Fruit fly (Drosophila melanogaster) whole organism: ENCODE measurements around the gene Dsor1.

Experiments
- CG8478 ChIP-seq: fragments of >200 bp; optimal IDR thresholded peaks from 2 replicates; lab custom pipeline; 2018; ENCODE audit warnings: inconsistent platforms
- Dll ChIP-seq: fragments of >200 bp; optimal IDR thresholded peaks from 2 replicates; lab custom pipeline; 2017
- EcR ChIP-seq, 2 experiments: fragments of >200 bp; optimal IDR thresholded peaks; 2 replicates each; lab custom pipeline; 2017; ENCODE audit warnings: missing biosample characterization in 2 of 2, missing genetic modification characterization in 2 of 2, missing genetic modification reagents in 2 of 2
- pan ChIP-seq: fragments of >200 bp; optimal IDR thresholded peaks from 2 replicates; lab custom pipeline; 2017
- psq ChIP-seq: fragments of >200 bp; optimal IDR thresholded peaks from 2 replicates; lab custom pipeline; 2017
- usp ChIP-seq: fragments of >200 bp; optimal IDR thresholded peaks from 2 replicates; lab custom pipeline; 2017; ENCODE audit warnings: missing biosample characterization, missing genetic modification characterization, mixed read lengths

The Dsor1 gene

dm6 chrX:9225137-9225536 lies 22.0 kb upstream of the Dsor1 start, which contains the start of gene CG15370:
CG15370 (plus strand) TSS chrX:9225437.
- TF ChIP-seq usp (GFP tag; lab: Kevin White, UChicago): no peak
- TF ChIP-seq CG8478 (lab: Kevin White, UChicago): no peak
- TF ChIP-seq Dll (lab: Kevin White, UChicago): no peak
- no peak for TF ChIP-seq psq (lab: Kevin White, UChicago)
- TF ChIP-seq EcR (GFP tag; optimal IDR thresholded peaks at IDR 0.05; lab: Kevin White, UChicago): no peak
- TF ChIP-seq pan: no peak

DNA sequence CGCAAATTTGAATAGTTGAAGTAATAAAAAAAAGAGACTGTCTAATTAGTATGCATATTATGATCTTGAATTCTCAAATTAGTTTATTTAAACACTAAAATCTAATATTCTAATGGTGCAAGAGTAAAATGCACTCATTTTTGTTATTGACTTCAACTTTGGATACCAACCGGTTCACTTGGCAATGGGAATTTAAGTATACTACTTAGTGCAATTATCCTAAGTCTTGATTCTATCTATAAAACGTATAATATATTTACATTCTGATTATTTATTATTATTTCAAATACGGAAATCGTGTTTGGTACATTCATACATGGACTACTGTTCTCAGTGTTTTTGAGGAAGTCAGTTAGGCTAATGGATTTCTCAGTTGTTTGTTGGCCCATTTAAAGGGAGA lies 20.3 kb upstream of the Dsor1 start, which contains the start of gene Gr8a:
Gene Gr8a, plus strand, starts transcription at position 301 of the 400 bp plus-strand sequence.
- TF ChIP-seq usp (GFP tag; lab: Kevin White, UChicago) (no peak), Dll (lab: Kevin White, UChicago) (no peak), CG8478 (lab: Kevin White, UChicago) (no peak), psq (lab: Kevin White, UChicago) (no peak), EcR (GFP tag; optimal IDR thresholded peaks at IDR 0.05; lab: Kevin White, UChicago) (no peak), pan (no peak)

DNA sequence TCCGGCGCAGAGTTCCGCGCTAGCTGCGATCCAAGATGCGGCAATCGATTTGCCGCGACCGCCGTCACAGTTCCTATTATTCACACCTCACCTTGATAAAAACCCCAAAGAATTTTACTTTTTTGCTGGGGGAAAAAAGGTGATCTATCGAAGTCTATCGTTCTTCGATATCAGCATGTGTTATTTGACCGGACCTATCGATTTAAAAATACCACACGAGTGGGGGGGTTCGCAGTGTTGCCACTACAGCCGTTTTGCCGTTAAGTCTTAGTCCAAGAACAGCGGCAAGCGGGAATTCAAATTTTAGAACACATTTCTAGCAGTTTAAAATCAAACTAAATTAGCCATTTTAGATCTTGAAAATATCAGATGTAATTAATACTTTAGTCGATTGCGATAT lies 14.9 kb upstream of the Dsor1 start, which contains the start of gene CG12121:
Gene CG12121, minus strand, starts transcription at position 180 of the 400 bp plus-strand sequence.
- TF ChIP-seq EcR (GFP tag; optimal IDR thresholded peaks at IDR 0.05; lab: Kevin White, UChicago) (no peak), pan (no peak), usp (GFP tag; lab: Kevin White, UChicago) (no peak), CG8478 (lab: Kevin White, UChicago) (no peak), psq (lab: Kevin White, UChicago) (no peak), Dll (lab: Kevin White, UChicago) (no peak)

DNA sequence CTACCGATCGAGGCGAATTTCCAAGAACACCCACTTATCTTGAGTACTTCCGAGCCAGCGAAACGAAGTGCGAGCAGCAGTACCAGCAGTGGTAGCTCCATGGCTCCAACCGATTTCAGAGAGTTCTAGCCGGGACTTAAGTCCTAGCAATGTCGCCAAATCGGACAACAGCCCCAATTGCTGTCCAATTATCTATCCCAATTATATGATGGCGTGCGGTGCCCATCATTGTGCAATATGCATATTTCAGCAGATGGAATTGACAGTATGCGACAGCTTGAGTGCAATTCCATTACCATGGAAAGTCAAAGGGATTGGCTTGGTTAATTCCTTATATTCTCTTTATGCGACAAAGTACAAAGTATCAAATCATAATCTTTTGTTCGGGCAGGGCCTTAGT lies 10.7 kb upstream of the Dsor1 start, which contains the start of gene Ir8a:
Gene Ir8a, minus strand, starts transcription at position 101 of the 400 bp plus-strand sequence.
- no peak for TF ChIP-seq EcR (GFP tag; optimal IDR thresholded peaks at IDR 0.05; lab: Kevin White, UChicago)
- TF ChIP-seq usp (GFP tag; lab: Kevin White, UChicago): no peak
- TF ChIP-seq Dll (lab: Kevin White, UChicago): no peak
- TF ChIP-seq psq (lab: Kevin White, UChicago): no peak
- TF ChIP-seq CG8478 (lab: Kevin White, UChicago): no peak
- no peak for TF ChIP-seq pan

DNA sequence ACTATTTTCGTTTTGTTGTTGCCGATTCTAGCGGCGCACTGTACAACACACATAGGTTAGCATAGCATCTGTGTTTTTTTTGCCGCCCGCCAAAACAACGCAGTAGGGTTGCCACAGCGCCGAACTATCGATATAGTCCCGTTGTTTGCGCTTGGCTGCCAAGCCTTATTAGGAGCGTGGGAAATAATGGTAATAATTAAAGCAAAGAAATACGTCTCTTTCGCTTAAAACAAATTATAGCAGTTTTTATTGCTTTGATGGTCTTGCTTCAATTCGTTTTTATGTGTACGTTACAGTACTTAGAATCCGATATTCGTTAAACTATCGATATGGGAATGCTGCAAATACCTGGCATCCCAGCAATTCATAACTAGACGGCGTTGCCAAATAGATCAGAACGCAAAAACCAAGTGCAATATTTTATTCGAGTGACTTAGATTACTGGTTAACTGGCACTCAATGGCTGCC lies 3.7 kb upstream of the Dsor1 start, which contains the start of the genes mxc and Larp7:
Gene mxc, minus strand, starts transcription at position 51 of the 468 bp plus-strand sequence.
Gene Larp7, plus strand, starts transcription at position 401 of the 468 bp plus-strand sequence.
- TF ChIP-seq EcR (GFP tag; optimal IDR thresholded peaks at IDR 0.05; lab: Kevin White, UChicago): no peak
- TF ChIP-seq psq (lab: Kevin White, UChicago): no peak
- TF ChIP-seq pan: no peak
- TF ChIP-seq usp (GFP tag; lab: Kevin White, UChicago): no peak
- no peak for TF ChIP-seq CG8478 (lab: Kevin White, UChicago)
- TF ChIP-seq Dll (lab: Kevin White, UChicago): no peak

dm6 chrX:9248040-9248439 lies 898 bp downstream of the Dsor1 start:
- no peak for TF ChIP-seq Dll (lab: Kevin White, UChicago)
- no peak for TF ChIP-seq psq (lab: Kevin White, UChicago)
- TF ChIP-seq usp (GFP tag; lab: Kevin White, UChicago): no peak
- TF ChIP-seq EcR (GFP tag; optimal IDR thresholded peaks at IDR 0.05; lab: Kevin White, UChicago): no peak
- TF ChIP-seq pan: no peak
- no peak for TF ChIP-seq CG8478 (lab: Kevin White, UChicago)

DNA sequence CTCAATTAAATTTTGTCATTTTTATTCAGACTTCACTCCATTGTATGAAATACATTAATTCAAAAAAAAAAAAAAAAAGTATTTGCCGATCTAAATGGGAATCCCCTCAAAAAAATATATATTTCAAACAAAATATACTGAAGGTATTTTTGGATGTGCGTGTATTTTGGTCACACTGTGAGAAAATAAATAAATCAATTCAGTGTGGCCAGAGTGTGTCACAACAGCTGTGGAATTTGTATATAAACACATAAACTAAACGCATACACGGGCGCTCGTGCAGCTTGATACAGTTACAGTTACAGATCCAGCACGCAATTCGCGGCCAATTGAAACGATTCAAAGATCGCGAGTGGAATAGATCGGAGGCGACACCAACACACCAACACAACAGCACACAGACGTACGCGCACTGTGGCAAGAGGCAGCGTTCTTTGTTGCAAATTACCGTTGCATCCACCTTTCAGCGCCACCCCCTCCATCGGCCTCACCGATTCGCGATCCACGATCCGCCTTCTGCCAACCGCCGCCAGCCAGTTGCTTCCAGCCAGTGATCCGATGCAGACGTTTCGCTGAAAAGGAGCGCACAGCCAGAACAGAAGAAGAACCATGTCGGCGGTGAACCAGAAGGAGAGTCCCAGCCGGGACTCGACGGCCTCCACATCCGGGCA lies 3.2 kb downstream of the Dsor1 start, which contains the start of gene CG17754:
Gene CG17754, plus strand, starts transcription at position 260 of the 671 bp plus-strand sequence.
- TF ChIP-seq Dll (lab: Kevin White, UChicago) (peak; percentile 30), psq (lab: Kevin White, UChicago) (no peak), EcR (GFP tag; optimal IDR thresholded peaks at IDR 0.05; lab: Kevin White, UChicago) (no peak)

- TF ChIP-seq EcR (GFP tag; optimal IDR thresholded peaks at IDR 0.05; lab: Kevin White, UChicago): no peak
These were observed 4.2 kb downstream of the Dsor1 start for dm6 chrX:9251212-9251877.

dm6 chrX:9252051-9252708 lies 5.0 kb downstream of the Dsor1 start:
- TF ChIP-seq psq (lab: Kevin White, UChicago) (no peak), Dll (lab: Kevin White, UChicago) (no peak), pan (no peak), CG8478 (lab: Kevin White, UChicago) (no peak), EcR (GFP tag; optimal IDR thresholded peaks at IDR 0.05; lab: Kevin White, UChicago) (no peak), usp (GFP tag; lab: Kevin White, UChicago) (no peak)

DNA sequence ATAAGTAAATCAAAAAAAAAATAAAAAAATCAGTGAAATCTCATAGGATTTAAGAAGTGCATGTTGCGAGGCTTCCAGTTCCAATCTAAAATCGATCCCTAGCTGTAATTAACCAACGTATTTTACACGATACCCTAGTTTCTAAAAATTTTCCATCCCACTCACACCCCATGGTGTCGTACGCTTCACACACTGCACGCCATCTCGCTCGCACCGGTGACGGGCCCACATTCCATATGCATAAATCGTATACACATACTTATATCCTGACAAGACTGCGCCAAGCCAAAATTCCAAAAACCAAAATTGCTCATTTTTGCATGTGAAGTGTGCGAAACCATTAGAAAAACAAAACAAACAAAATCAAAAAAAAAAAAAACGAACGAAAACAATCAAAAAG lies 7.9 kb downstream of the Dsor1 start:
- no peak for TF ChIP-seq psq (lab: Kevin White, UChicago)
- no peak for TF ChIP-seq pan
- TF ChIP-seq usp (GFP tag; lab: Kevin White, UChicago): no peak
- no peak for TF ChIP-seq CG8478 (lab: Kevin White, UChicago)
- no peak for TF ChIP-seq Dll (lab: Kevin White, UChicago)
- no peak for TF ChIP-seq EcR (GFP tag; optimal IDR thresholded peaks at IDR 0.05; lab: Kevin White, UChicago)

DNA sequence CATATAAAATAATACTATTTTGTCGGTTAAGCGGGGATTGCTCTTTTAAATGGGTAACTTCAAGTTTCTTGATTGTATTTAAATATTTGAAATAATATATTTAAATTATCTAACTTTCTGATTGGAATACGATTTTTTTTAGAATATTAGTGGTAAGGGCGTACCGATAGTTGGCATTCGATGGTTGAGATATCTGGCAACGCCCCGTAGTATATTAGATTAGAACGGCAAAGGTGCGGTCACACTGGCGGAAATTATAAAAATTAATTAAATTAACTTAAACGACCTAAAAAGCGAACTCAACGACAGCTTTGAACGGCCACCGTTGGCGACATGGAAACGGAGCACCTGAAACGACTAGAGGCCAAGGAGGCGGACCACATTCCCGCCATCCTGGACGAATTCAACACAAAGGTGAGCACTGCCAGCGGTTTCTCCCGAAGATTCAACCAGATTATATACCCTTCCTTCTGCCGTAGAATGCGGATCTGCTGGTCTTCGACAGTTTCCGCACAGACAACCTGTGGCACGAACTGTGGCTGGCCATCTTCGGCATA lies 8.9 kb downstream of the Dsor1 start, which contains the start of gene ric8a:
Gene ric8a, plus strand, starts transcription at position 205 of the 557 bp plus-strand sequence.
- no peak for TF ChIP-seq Dll (lab: Kevin White, UChicago)
- TF ChIP-seq CG8478 (lab: Kevin White, UChicago): no peak
- TF ChIP-seq EcR (GFP tag; optimal IDR thresholded peaks at IDR 0.05; lab: Kevin White, UChicago): no peak
- TF ChIP-seq pan: no peak
- TF ChIP-seq psq (lab: Kevin White, UChicago): no peak
- no peak for TF ChIP-seq usp (GFP tag; lab: Kevin White, UChicago)
